Fruit fly (Drosophila melanogaster) whole organism, adult: ENCODE results near the gene CG3999.

ENCODE experiments used
- CG11617 ChIP-seq: fragments of 200-800 bp; sonication (Bioruptor generic); optimal IDR thresholded peaks from 2 replicates; lab custom pipeline; 2017; ENCODE audit warnings: mild to moderate bottlenecking, missing biosample characterization, missing genetic modification reagents, missing genetic modification characterization
- CG12768 ChIP-seq: fragments of 200-800 bp; sonication (Bioruptor generic); optimal IDR thresholded peaks from 2 replicates; lab custom pipeline; 2017; ENCODE audit warnings: missing biosample characterization, missing genetic modification characterization, mild to moderate bottlenecking, moderate library complexity, missing genetic modification reagents
- CG14711 ChIP-seq: fragments of 200-800 bp; sonication (Bioruptor generic); optimal IDR thresholded peaks from 2 replicates; lab custom pipeline; 2018; ENCODE audit warnings: missing biosample characterization, mild to moderate bottlenecking, missing genetic modification characterization, moderate library complexity
- CG1620 ChIP-seq: fragments of 200-800 bp; sonication (Bioruptor generic); optimal IDR thresholded peaks from 2 replicates; lab custom pipeline; 2016; ENCODE audit warnings: missing biosample characterization, missing genetic modification characterization
- CG33017 ChIP-seq: fragments of 200-800 bp; sonication (Bioruptor generic); optimal IDR thresholded peaks from 2 replicates; lab custom pipeline; 2018; ENCODE audit warnings: missing biosample characterization, mild to moderate bottlenecking, missing genetic modification characterization, moderate library complexity
- CG5204 ChIP-seq: fragments of 200-800 bp; sonication (Bioruptor generic); optimal IDR thresholded peaks from 2 replicates; lab custom pipeline; 2016; ENCODE audit warnings: missing biosample characterization, missing genetic modification characterization
- CG7045 ChIP-seq: fragments of 200-800 bp; sonication (Bioruptor generic); optimal IDR thresholded peaks from 2 replicates; lab custom pipeline; 2017; ENCODE audit warnings: missing biosample characterization, mild to moderate bottlenecking, missing genetic modification characterization
- CG7101 ChIP-seq: fragments of 200-800 bp; sonication (Bioruptor generic); optimal IDR thresholded peaks from 2 replicates; lab custom pipeline; 2018; ENCODE audit warnings: missing biosample characterization, mild to moderate bottlenecking, missing genetic modification characterization, moderate library complexity
- Clk ChIP-seq: fragments of 200-800 bp; sonication (Bioruptor generic); optimal IDR thresholded peaks from 2 replicates; lab custom pipeline; 2017; ENCODE audit warnings: missing biosample characterization, missing genetic modification characterization
- Crg-1 ChIP-seq: fragments of 200-800 bp; sonication (Bioruptor generic); optimal IDR thresholded peaks from 2 replicates; lab custom pipeline; 2016; ENCODE audit warnings: missing biosample characterization, missing genetic modification characterization
- Hr96 ChIP-seq: fragments of 200-800 bp; sonication (Bioruptor generic); optimal IDR thresholded peaks from 2 replicates; lab custom pipeline; 2016; ENCODE audit warnings: missing biosample characterization, missing genetic modification characterization
- Mnt ChIP-seq: fragments of 200-800 bp; sonication (Bioruptor generic); optimal IDR thresholded peaks from 2 replicates; lab custom pipeline; 2016; ENCODE audit warnings: missing biosample characterization, mild to moderate bottlenecking, missing genetic modification characterization
- bab1 ChIP-seq: fragments of 200-800 bp; sonication (Bioruptor generic); optimal IDR thresholded peaks from 3 replicates; lab custom pipeline; 2019; ENCODE audit warnings: missing biosample characterization, mild to moderate bottlenecking, missing genetic modification characterization, moderate library complexity
- cic ChIP-seq: fragments of 200-800 bp; sonication (Bioruptor generic); optimal IDR thresholded peaks from 2 replicates; lab custom pipeline; 2017; ENCODE audit warnings: missing biosample characterization, mild to moderate bottlenecking, missing genetic modification characterization, moderate library complexity
- cnc ChIP-seq, 2 experiments: fragments of >200 bp; optimal IDR thresholded peaks; 2 replicates each; lab custom pipeline; 2017
- kay ChIP-seq: fragments of 200-800 bp; sonication (Bioruptor generic); peaks from one replicate; lab custom pipeline; 2016; ENCODE audit warnings: missing biosample characterization, missing genetic modification characterization, borderline replicate concordance
- ovo ChIP-seq: fragments of 200-800 bp; sonication (Bioruptor generic); optimal IDR thresholded peaks from 2 replicates; lab custom pipeline; 2016; ENCODE audit warnings: missing biosample characterization, missing genetic modification characterization
- pad ChIP-seq: fragments of 200-800 bp; sonication (Bioruptor generic); optimal IDR thresholded peaks from 3 replicates; lab custom pipeline; 2017; ENCODE audit warnings: missing biosample characterization, missing genetic modification characterization, mild to moderate bottlenecking, moderate library complexity, missing genetic modification reagents
- tj ChIP-seq: fragments of 200-800 bp; sonication (Bioruptor generic); optimal IDR thresholded peaks from 3 replicates; lab custom pipeline; 2017; ENCODE audit warnings: missing biosample characterization, mild to moderate bottlenecking, missing genetic modification characterization, moderate library complexity
- toe ChIP-seq: fragments of 200-800 bp; sonication (Bioruptor generic); optimal IDR thresholded peaks from 2 replicates; lab custom pipeline; 2016; ENCODE audit warnings: missing biosample characterization, missing genetic modification characterization

CG3999 gene

dm6 chr3R:10217998-10218397 lies 33.3 kb upstream of the CG3999 start:
- no peak for TF ChIP-seq pad (GFP tag; lab: Kevin White, UChicago)
- no peak for TF ChIP-seq Hr96
- TF ChIP-seq CG7045, result no peak
- no peak for TF ChIP-seq tj (GFP tag; lab: Kevin White, UChicago)
- TF ChIP-seq Crg-1, result no peak
- TF ChIP-seq kay, result no peak
- no peak for TF ChIP-seq Mnt (GFP tag; lab: Kevin White, UChicago)
- TF ChIP-seq cic (GFP tag; lab: Kevin White, UChicago), result no peak
- no peak for TF ChIP-seq CG7101
- TF ChIP-seq cnc (optimal IDR thresholded peaks at IDR 0.05; lab: Kevin White, UChicago), result no peak
- no peak for TF ChIP-seq CG14711 (tag; lab: Kevin White, UChicago)
- TF ChIP-seq Clk (GFP tag; lab: Kevin White, UChicago), result no peak
- no peak for TF ChIP-seq CG1620 (GFP tag; lab: Kevin White, UChicago)
- TF ChIP-seq bab1 (GFP tag; lab: Kevin White, UChicago), result no peak
- TF ChIP-seq ovo (GFP tag; lab: Kevin White, UChicago), result no peak
- no peak for TF ChIP-seq CG5204 (GFP tag; lab: Kevin White, UChicago)
- TF ChIP-seq CG11617 (GFP tag; lab: Kevin White, UChicago), result no peak
- no peak for TF ChIP-seq CG12768
- TF ChIP-seq CG33017, result no peak

- TF ChIP-seq pad (GFP tag; lab: Kevin White, UChicago) (no peak), CG11617 (GFP tag; lab: Kevin White, UChicago) (no peak), cnc (optimal IDR thresholded peaks at IDR 0.05; lab: Kevin White, UChicago) (no peak), Crg-1 (no peak), CG12768 (no peak), CG14711 (tag; lab: Kevin White, UChicago) (no peak), Hr96 (no peak)
Measured at dm6 chr3R:10222416-10222815, 28.9 kb upstream of the CG3999 start, which contains the start of gene CG12420. Gene CG12420, plus strand, starts transcription at chr3R:10222698.

- TF ChIP-seq cnc (optimal IDR thresholded peaks at IDR 0.05; lab: Kevin White, UChicago) (no peak), Crg-1 (no peak), kay (no peak), ovo (GFP tag; lab: Kevin White, UChicago) (no peak), tj (GFP tag; lab: Kevin White, UChicago) (no peak), CG7045 (no peak), CG7101 (no peak), Mnt (GFP tag; lab: Kevin White, UChicago) (no peak), cic (GFP tag; lab: Kevin White, UChicago) (no peak), CG11617 (GFP tag; lab: Kevin White, UChicago) (no peak), CG5204 (GFP tag; lab: Kevin White, UChicago) (no peak), CG14711 (tag; lab: Kevin White, UChicago) (no peak), CG1620 (GFP tag; lab: Kevin White, UChicago) (no peak), bab1 (GFP tag; lab: Kevin White, UChicago) (no peak), Hr96 (no peak), pad (GFP tag; lab: Kevin White, UChicago) (no peak)
Measured at dm6 chr3R:10224594-10224993, 26.7 kb upstream of the CG3999 start, which contains the start of the genes CG12817 and CG34107. Gene CG12817, minus strand, starts transcription at chr3R:10224725. Gene CG34107, plus strand, starts transcription at chr3R:10224909.

- TF ChIP-seq CG7045 (no peak), kay (no peak), CG12768 (no peak), ovo (GFP tag; lab: Kevin White, UChicago) (no peak), CG11617 (GFP tag; lab: Kevin White, UChicago) (no peak), toe (GFP tag; lab: Kevin White, UChicago) (no peak), CG7101 (no peak), cnc (optimal IDR thresholded peaks at IDR 0.05; lab: Kevin White, UChicago) (no peak), pad (GFP tag; lab: Kevin White, UChicago) (no peak), bab1 (GFP tag; lab: Kevin White, UChicago) (no peak), CG1620 (GFP tag; lab: Kevin White, UChicago) (no peak), cic (GFP tag; lab: Kevin White, UChicago) (no peak), CG14711 (tag; lab: Kevin White, UChicago) (no peak), Hr96 (no peak), tj (GFP tag; lab: Kevin White, UChicago) (no peak), Crg-1 (no peak), CG5204 (GFP tag; lab: Kevin White, UChicago) (no peak), Clk (GFP tag; lab: Kevin White, UChicago) (no peak), CG33017 (no peak)
Measured at dm6 chr3R:10225390-10225789, 25.9 kb upstream of the CG3999 start, which contains the start of gene CG42795. Gene CG42795, plus strand, starts transcription at chr3R:10225690.

- TF ChIP-seq ovo (GFP tag; lab: Kevin White, UChicago), result no peak
- no peak for TF ChIP-seq cic (GFP tag; lab: Kevin White, UChicago)
- no peak for TF ChIP-seq tj (GFP tag; lab: Kevin White, UChicago)
- no peak for TF ChIP-seq bab1 (GFP tag; lab: Kevin White, UChicago)
- no peak for TF ChIP-seq toe (GFP tag; lab: Kevin White, UChicago)
- TF ChIP-seq kay, result no peak
- no peak for TF ChIP-seq cnc (optimal IDR thresholded peaks at IDR 0.05; lab: Kevin White, UChicago)
- TF ChIP-seq CG14711 (tag; lab: Kevin White, UChicago), result no peak
- TF ChIP-seq CG7101, result no peak
- no peak for TF ChIP-seq CG33017
- no peak for TF ChIP-seq Clk (GFP tag; lab: Kevin White, UChicago)
- no peak for TF ChIP-seq CG1620 (GFP tag; lab: Kevin White, UChicago)
- no peak for TF ChIP-seq Hr96
- no peak for TF ChIP-seq CG7045
- no peak for TF ChIP-seq Crg-1
- TF ChIP-seq pad (GFP tag; lab: Kevin White, UChicago), result no peak
- TF ChIP-seq CG11617 (GFP tag; lab: Kevin White, UChicago), result no peak
- no peak for TF ChIP-seq CG12768
- no peak for TF ChIP-seq Mnt (GFP tag; lab: Kevin White, UChicago)
Measured at dm6 chr3R:10226132-10227023, 24.9 kb upstream of the CG3999 start.
